Fruit fly (Drosophila melanogaster) whole organism: ENCODE measurements around the gene Nedd4.

Experiments
- CG8478 ChIP-seq: fragments of >200 bp; optimal IDR thresholded peaks from 2 replicates; lab custom pipeline; 2018; ENCODE audit warnings: inconsistent platforms
- Dll ChIP-seq: fragments of >200 bp; optimal IDR thresholded peaks from 2 replicates; lab custom pipeline; 2017
- EcR ChIP-seq, 2 experiments: fragments of >200 bp; optimal IDR thresholded peaks; 2 replicates each; lab custom pipeline; 2017; ENCODE audit warnings: missing biosample characterization in 2 of 2, missing genetic modification characterization in 2 of 2, missing genetic modification reagents in 2 of 2
- pan ChIP-seq: fragments of >200 bp; optimal IDR thresholded peaks from 2 replicates; lab custom pipeline; 2017
- psq ChIP-seq: fragments of >200 bp; optimal IDR thresholded peaks from 2 replicates; lab custom pipeline; 2017
- usp ChIP-seq: fragments of >200 bp; optimal IDR thresholded peaks from 2 replicates; lab custom pipeline; 2017; ENCODE audit warnings: missing biosample characterization, missing genetic modification characterization, mixed read lengths

- no peak for TF ChIP-seq psq (lab: Kevin White, UChicago)
- TF ChIP-seq pan (lab: Kevin White, UChicago), result no peak
- TF ChIP-seq Dll (lab: Kevin White, UChicago), result no peak
- TF ChIP-seq usp (GFP tag; lab: Kevin White, UChicago), result no peak
- no peak for TF ChIP-seq EcR (GFP tag; optimal IDR thresholded peaks at IDR 0.05; lab: Kevin White, UChicago)
- no peak for TF ChIP-seq CG8478 (lab: Kevin White, UChicago)
Observed at dm6 chr3L:17562263-17562662, 32.4 kb downstream of the Nedd4 start.
